Worm (Caenorhabditis elegans): ENCODE results near the gene F28E10.4.

- TF ChIP-seq skn-1 (tag; optimal IDR thresholded peaks at IDR 0.05) (no peak), unc-62 (GFP tag; optimal IDR thresholded peaks at IDR 0.05) (no peak), nhr-23 (tag; optimal IDR thresholded peaks at IDR 0.05) (no peak), zag-1 (tag; optimal IDR thresholded peaks at IDR 0.05) (no peak), mdl-1 (tag; optimal IDR thresholded peaks at IDR 0.05) (no peak), ZK546.5 (tag; optimal IDR thresholded peaks at IDR 0.05) (no peak), pha-4 (tag; optimal IDR thresholded peaks at IDR 0.05) (no peak), ceh-82 (tag; optimal IDR thresholded peaks at IDR 0.05) (no peak), aly-2 (tag; optimal IDR thresholded peaks at IDR 0.05) (no peak), elt-1 (tag; optimal IDR thresholded peaks at IDR 0.05) (no peak), snpc-4 (tag; optimal IDR thresholded peaks at IDR 0.05) (no peak), nfya-1 (tag; optimal IDR thresholded peaks at IDR 0.05; ENCODE audit: insufficient read depth) (peak; percentile 11), lin-15B (tag; optimal IDR thresholded peaks at IDR 0.05) (no peak)
Observed at ce11 chrIV:4570599-4570998, 3.4 kb upstream of the F28E10.4 start.

All from whole organism, L3 larva.